Worm (Caenorhabditis elegans): ENCODE results near the gene Y47D3A.21.

DNA sequence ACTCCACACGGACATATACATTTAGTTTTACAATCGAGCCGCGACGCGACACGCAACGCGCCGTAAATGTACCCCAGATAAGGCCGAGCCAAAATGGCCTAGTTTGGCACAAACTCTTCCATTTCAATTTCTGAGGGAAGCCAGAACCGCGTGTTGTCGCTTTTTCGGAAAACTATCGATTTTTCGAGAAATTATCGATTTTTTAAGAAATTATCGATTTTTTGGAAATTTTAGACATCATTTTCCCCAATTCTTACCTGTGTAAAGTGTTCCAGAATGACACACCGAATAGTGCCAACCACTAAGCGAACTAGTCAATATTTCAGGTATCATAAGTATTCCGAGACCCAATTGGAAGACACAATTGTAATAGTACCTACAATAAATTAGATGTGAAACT, 47.3 kb downstream of the Y47D3A.21 start:
- TF ChIP-seq fos-1 (tag; optimal IDR thresholded peaks at IDR 0.05) (no peak), R02D3.7 (tag; optimal IDR thresholded peaks at IDR 0.05) (no peak), snpc-4 (tag; optimal IDR thresholded peaks at IDR 0.05) (no peak), ama-1 (optimal IDR thresholded peaks at IDR 0.05) (no peak), daf-12 (tag; optimal IDR thresholded peaks at IDR 0.05) (no peak), nhr-77 (tag; optimal IDR thresholded peaks at IDR 0.05) (no peak), ZK546.5 (tag; optimal IDR thresholded peaks at IDR 0.05) (no peak), unc-62 (GFP tag; optimal IDR thresholded peaks at IDR 0.05) (no peak), nhr-28 (tag; optimal IDR thresholded peaks at IDR 0.05) (no peak), ceh-82 (tag; optimal IDR thresholded peaks at IDR 0.05) (no peak), nhr-43 (tag; optimal IDR thresholded peaks at IDR 0.05; ENCODE audit: poor library complexity, severe bottlenecking) (no peak), nhr-11 (tag; optimal IDR thresholded peaks at IDR 0.05) (no peak), zag-1 (tag; optimal IDR thresholded peaks at IDR 0.05) (no peak)

All from whole organism, L3 larva.